Fruit fly (Drosophila melanogaster) whole organism, pupa: ENCODE results near the gene CG6216.

Experiments used
- CG10348 ChIP-seq: fragments of 200-800 bp; sonication (Bioruptor generic); IDR thresholded peaks from 2 replicates; pipeline ENCODE4 v1.3.6; 2022; ENCODE audit warnings: missing biosample characterization, missing genetic modification characterization
- CG12605 ChIP-seq: fragments of 200-800 bp; sonication (Bioruptor generic); IDR thresholded peaks from 2 replicates; pipeline ENCODE4 v1.3.6; 2022; ENCODE audit warnings: missing biosample characterization, missing genetic modification characterization
- CG8159 ChIP-seq: fragments of 200-800 bp; sonication (Bioruptor generic); optimal IDR thresholded peaks from 3 replicates; lab custom pipeline; 2018; ENCODE audit warnings: missing biosample characterization, mild to moderate bottlenecking, missing genetic modification characterization, moderate library complexity
- EcR ChIP-seq: fragments of 200-800 bp; sonication (Bioruptor generic); optimal IDR thresholded peaks from 3 replicates; lab custom pipeline; 2019; ENCODE audit warnings: missing biosample characterization, missing genetic modification characterization, mild to moderate bottlenecking, moderate library complexity, missing genetic modification reagents

- TF ChIP-seq CG10348 (GFP tag; lab: Robert Waterston, UW) (no peak), CG8159 (peak; percentile 57), EcR (GFP tag; lab: Kevin White, UChicago) (no peak), CG12605 (GFP tag; lab: Robert Waterston, UW) (0 out of 2 replicates have a peak, but pooled peaks have one; percentile 11)
These were observed 14.7 kb downstream of the CG6216 start, which contains the start of gene IRSp53 for dm6 chr3L:11135846-11136245.
